Worm (Caenorhabditis elegans) whole organism, L4 larva: Measurements from ENCODE around the gene C08B6.5.

Experiments used
- F10B5.3 ChIP-seq: sonication (generic microtip); optimal IDR thresholded peaks from 2 replicates; lab custom pipeline; 2016; ENCODE audit warnings: mild to moderate bottlenecking, missing genetic modification characterization, missing compliant biosample characterization
- F26F4.8 ChIP-seq: fragments of 200-800 bp; sonication (Bioruptor generic); conservative IDR thresholded peaks from 2 replicates; pipeline ENCODE4 v1.3.6; 2022; ENCODE audit warnings: missing genetic modification characterization, missing compliant biosample characterization
- F49E8.2 ChIP-seq: sonication (generic microtip); optimal IDR thresholded peaks from 2 replicates; lab custom pipeline; 2016; ENCODE audit warnings: missing compliant biosample characterization, mild to moderate bottlenecking, missing genetic modification characterization, borderline replicate concordance
- T26A8.4 ChIP-seq: fragments of 200-800 bp; sonication (Bioruptor generic); IDR thresholded peaks from 2 replicates; pipeline ENCODE4 v1.3.6; 2022; ENCODE audit warnings: missing genetic modification characterization, missing compliant biosample characterization
- aly-2 ChIP-seq: sonication (generic microtip); optimal IDR thresholded peaks from 2 replicates; lab custom pipeline; 2018; ENCODE audit warnings: missing biosample characterization, missing genetic modification characterization
- arid-1 ChIP-seq: fragments of 200-800 bp; sonication (Bioruptor generic); conservative IDR thresholded peaks from 2 replicates; pipeline ENCODE4 v1.3.6; 2022; ENCODE audit warnings: missing genetic modification reagents, missing genetic modification characterization, missing compliant biosample characterization
- ceh-32 ChIP-seq: sonication (generic microtip); optimal IDR thresholded peaks from 2 replicates; lab custom pipeline; 2016; ENCODE audit warnings: mild to moderate bottlenecking, missing genetic modification characterization, missing compliant biosample characterization; ENCODE audit not compliant: poor library complexity
- ceh-62 ChIP-seq: sonication (generic microtip); optimal IDR thresholded peaks from 2 replicates; lab custom pipeline; 2017; ENCODE audit warnings: missing biosample characterization, missing genetic modification characterization
- daf-16 ChIP-seq, 3 experiments: sonication (generic microtip); optimal IDR thresholded peaks; 2 replicates each; lab custom pipeline; 2016 to 2017; ENCODE audit warnings: missing genetic modification characterization in 3 of 3, missing genetic modification reagents in 3 of 3, mild to moderate bottlenecking in 2 of 3, missing compliant biosample characterization in 2 of 3, missing biosample characterization in 1 of 3, moderate library complexity in 1 of 3
- daf-19 ChIP-seq: fragments of 200-800 bp; sonication (Bioruptor generic); conservative IDR thresholded peaks from 2 replicates; pipeline ENCODE4 v1.3.6; 2022; ENCODE audit warnings: missing genetic modification characterization, missing compliant biosample characterization
- dmd-6 ChIP-seq: fragments of 200-800 bp; sonication (Bioruptor generic); IDR thresholded peaks from 2 replicates; pipeline ENCODE4 v1.3.6; 2022; ENCODE audit warnings: missing genetic modification reagents, missing genetic modification characterization, missing compliant biosample characterization
- dmd-8 ChIP-seq: fragments of 200-800 bp; sonication (Bioruptor generic); IDR thresholded peaks from 2 replicates; pipeline ENCODE4 v1.3.6; 2022; ENCODE audit warnings: missing genetic modification characterization, missing compliant biosample characterization
- dve-1 ChIP-seq: sonication (generic microtip); optimal IDR thresholded peaks from 2 replicates; lab custom pipeline; 2017; ENCODE audit warnings: antibody characterized with exemption, mild to moderate bottlenecking, missing genetic modification characterization, missing compliant biosample characterization; ENCODE audit not compliant: insufficient read depth
- egl-43 ChIP-seq: fragments of 200-800 bp; sonication (Bioruptor generic); IDR thresholded peaks from 2 replicates; pipeline ENCODE4 v1.3.6; 2022; ENCODE audit warnings: missing genetic modification reagents, missing genetic modification characterization, missing compliant biosample characterization
- fkh-10 ChIP-seq: fragments of 150-350 bp; optimal IDR thresholded peaks from 2 replicates; lab custom pipeline; 2014; ENCODE audit warnings: missing biosample characterization, missing genetic modification reagents, missing genetic modification characterization
- fos-1 ChIP-seq: fragments of 150-350 bp; optimal IDR thresholded peaks from 2 replicates; lab custom pipeline; 2014; ENCODE audit warnings: missing biosample characterization, missing genetic modification characterization
- gei-8 ChIP-seq: fragments of 200-800 bp; sonication (Bioruptor generic); optimal IDR thresholded peaks from 2 replicates; lab custom pipeline; 2018; ENCODE audit warnings: mild to moderate bottlenecking, missing genetic modification characterization, missing compliant biosample characterization
- lin-13 ChIP-seq: fragments of 150-350 bp; optimal IDR thresholded peaks from 2 replicates; lab custom pipeline; 2014; ENCODE audit warnings: missing biosample characterization, missing genetic modification reagents, missing genetic modification characterization
- lsy-2 ChIP-seq, 2 experiments: fragments of 150-350 bp in 1 of 2; sonication (generic microtip) in 1 of 2; optimal IDR thresholded peaks; 2 replicates each; lab custom pipeline; 2014 to 2017; ENCODE audit warnings: missing biosample characterization in 2 of 2, missing genetic modification characterization in 2 of 2
- madf-5 ChIP-seq, 2 experiments: fragments of 200-800 bp; sonication (Bioruptor generic); IDR thresholded peaks; 2 replicates each; pipeline ENCODE4 v1.3.6; 2022; ENCODE audit warnings: missing compliant biosample characterization in 2 of 2, missing genetic modification characterization in 2 of 2
- mes-2 ChIP-seq: sonication (generic microtip); optimal IDR thresholded peaks from 2 replicates; lab custom pipeline; 2016; ENCODE audit warnings: missing genotype, mild to moderate bottlenecking, missing genetic modification characterization, missing compliant biosample characterization; ENCODE audit not compliant: poor library complexity, severe bottlenecking
- nhr-102 ChIP-seq: sonication (generic microtip); optimal IDR thresholded peaks from 2 replicates; lab custom pipeline; 2016; ENCODE audit warnings: mild to moderate bottlenecking, missing genetic modification characterization, moderate library complexity, missing compliant biosample characterization
- nhr-11 ChIP-seq: fragments of 150-350 bp; optimal IDR thresholded peaks from 2 replicates; lab custom pipeline; 2014; ENCODE audit warnings: missing biosample characterization, missing genetic modification characterization
- nhr-111 ChIP-seq: fragments of 200-800 bp; sonication (Bioruptor generic); optimal IDR thresholded peaks from 2 replicates; lab custom pipeline; 2018; ENCODE audit warnings: mild to moderate bottlenecking, missing genetic modification characterization, missing compliant biosample characterization
- nhr-25 ChIP-seq: sonication (generic microtip); optimal IDR thresholded peaks from 2 replicates; lab custom pipeline; 2017; ENCODE audit warnings: missing genetic modification characterization, mild to moderate bottlenecking, missing compliant biosample characterization, antibody characterized with exemption, moderate library complexity, borderline replicate concordance; ENCODE audit not compliant: insufficient read depth
- nhr-28 ChIP-seq: fragments of 150-350 bp; optimal IDR thresholded peaks from 2 replicates; lab custom pipeline; 2014; ENCODE audit warnings: missing biosample characterization, missing genetic modification characterization
- nhr-77 ChIP-seq: fragments of 150-350 bp; optimal IDR thresholded peaks from 2 replicates; lab custom pipeline; 2014; ENCODE audit warnings: missing biosample characterization, missing genetic modification characterization
- pqm-1 ChIP-seq: sonication (generic microtip); optimal IDR thresholded peaks from 2 replicates; lab custom pipeline; 2017; ENCODE audit warnings: missing biosample characterization, missing genetic modification characterization
- rbr-2 ChIP-seq: sonication (generic microtip); optimal IDR thresholded peaks from 2 replicates; lab custom pipeline; 2016; ENCODE audit warnings: missing genotype, missing genetic modification characterization, missing compliant biosample characterization
- sdz-12 ChIP-seq: fragments of 200-800 bp; sonication (Bioruptor generic); optimal IDR thresholded peaks from 2 replicates; lab custom pipeline; 2018; ENCODE audit warnings: mild to moderate bottlenecking, missing genetic modification characterization, missing compliant biosample characterization
- set-16 ChIP-seq: fragments of 200-800 bp; sonication (Bioruptor generic); IDR thresholded peaks from 2 replicates; pipeline ENCODE4 v1.3.6; 2022; ENCODE audit warnings: missing genetic modification reagents, missing genetic modification characterization, missing compliant biosample characterization
- spr-1 ChIP-seq: sonication (generic microtip); optimal IDR thresholded peaks from 2 replicates; lab custom pipeline; 2016; ENCODE audit warnings: mild to moderate bottlenecking, missing genetic modification characterization, missing compliant biosample characterization
- unc-130 ChIP-seq: sonication (generic microtip); optimal IDR thresholded peaks from 2 replicates; lab custom pipeline; 2016; ENCODE audit warnings: missing genetic modification reagents, missing genetic modification characterization, missing compliant biosample characterization
- unc-39 ChIP-seq: sonication (generic microtip); optimal IDR thresholded peaks from 2 replicates; lab custom pipeline; 2017; ENCODE audit warnings: missing biosample characterization, missing genetic modification characterization
- unc-62 ChIP-seq, 3 experiments: fragments of 150-350 bp in 1 of 3; sonication (generic microtip); optimal IDR thresholded peaks in 2 of 3; peaks in 1 of 3; 1 replicate in 1 of 3; 2 replicates in 2 of 3; lab custom pipeline; 2014 to 2017; ENCODE audit warnings: missing biosample characterization in 3 of 3, missing genetic modification characterization in 3 of 3, missing genetic modification reagents in 3 of 3, missing genotype in 1 of 3
- zip-2 ChIP-seq: fragments of 150-350 bp; optimal IDR thresholded peaks from 2 replicates; lab custom pipeline; 2014; ENCODE audit warnings: missing biosample characterization, missing genetic modification characterization
- ztf-7 ChIP-seq: fragments of 150-350 bp; optimal IDR thresholded peaks from 2 replicates; lab custom pipeline; 2014; ENCODE audit warnings: missing biosample characterization, missing genetic modification characterization

Gene C08B6.5

ce11 chrV:10078244-10078643 lies 39.3 kb upstream of the C08B6.5 start, which contains the start of gene R04B5.1:
R04B5.1 (minus strand) TSS chrV:10078344.
- TF ChIP-seq ztf-7 (tag; lab: Kevin White, UChicago) (no peak), pqm-1 (tag; lab: Kevin White, UChicago) (no peak), sdz-12 (GFP tag; lab: Kevin White, UChicago) (no peak), rbr-2 (tag; lab: Kevin White, UChicago) (no peak), F49E8.2 (tag; lab: Kevin White, UChicago) (no peak), daf-19 (GFP tag; lab: Robert Waterston, UW) (no peak)

- no peak for TF ChIP-seq mes-2 (tag; lab: Kevin White, UChicago)
- TF ChIP-seq set-16 (GFP tag; lab: Robert Waterston, UW), result no peak
- peak in 1 of 2 experiments; percentile 94 for TF ChIP-seq unc-62 (GFP tag; optimal IDR thresholded peaks at IDR 0.05 in 1 of 2; lab: Kevin White, UChicago)
- no peak for TF ChIP-seq unc-62 (tag; optimal IDR thresholded peaks at IDR 0.05; lab: Kevin White, UChicago)
These were observed 36.7 kb upstream of the C08B6.5 start for ce11 chrV:10080905-10081304.

ce11 chrV:10081636-10082035 lies 35.9 kb upstream of the C08B6.5 start, which contains the start of gene nhr-205:
nhr-205 (minus strand) TSS chrV:10081776.
- peak; percentile 89 for TF ChIP-seq nhr-28 (tag; lab: Kevin White, UChicago)
- TF ChIP-seq nhr-77 (tag; lab: Kevin White, UChicago), result peak; percentile 89
- TF ChIP-seq rbr-2 (tag; lab: Kevin White, UChicago), result no peak
- TF ChIP-seq arid-1 (GFP tag; lab: Robert Waterston, UW), result no peak
- TF ChIP-seq unc-130 (GFP tag; lab: Kevin White, UChicago), result no peak
- no peak for TF ChIP-seq egl-43 (GFP tag; lab: Robert Waterston, UW)
- no peak for TF ChIP-seq gei-8 (GFP tag; lab: Kevin White, UChicago)
- no peak for TF ChIP-seq dmd-8 (GFP tag; lab: Robert Waterston, UW)
- no peak for TF ChIP-seq ceh-32
- TF ChIP-seq, all 104 proteins: peak for 2

ce11 chrV:10083999-10084468 lies 33.5 kb upstream of the C08B6.5 start, which contains the start of gene nhr-12:
nhr-12 (minus strand) TSS chrV:10084049.
- peak; percentile 0 for TF ChIP-seq nhr-11
- TF ChIP-seq egl-43 (GFP tag; lab: Robert Waterston, UW), result no peak
- no peak for TF ChIP-seq sdz-12 (GFP tag; lab: Kevin White, UChicago)
- no peak for TF ChIP-seq fos-1 (tag; lab: Kevin White, UChicago)
- TF ChIP-seq arid-1 (GFP tag; lab: Robert Waterston, UW), result no peak
- TF ChIP-seq ceh-62 (tag; lab: Kevin White, UChicago), result no peak
- TF ChIP-seq unc-130 (GFP tag; lab: Kevin White, UChicago), result no peak
- TF ChIP-seq unc-62 (GFP tag; optimal IDR thresholded peaks at IDR 0.05 in 1 of 2; lab: Kevin White, UChicago), result peak in 1 of 2 experiments; percentile 10
- no peak for TF ChIP-seq unc-62 (tag; optimal IDR thresholded peaks at IDR 0.05; lab: Kevin White, UChicago)
- TF ChIP-seq F26F4.8 (GFP tag; lab: Robert Waterston, UW), result no peak
- no peak for TF ChIP-seq unc-39
- peak; percentile 65 for TF ChIP-seq dve-1 (tag; lab: Kevin White, UChicago)
- no peak for TF ChIP-seq nhr-25 (tag; lab: Kevin White, UChicago)
- peak; percentile 10 for TF ChIP-seq nhr-102
- TF ChIP-seq zip-2 (tag; lab: Kevin White, UChicago), result no peak
- no peak for TF ChIP-seq daf-16 (GFP tag; optimal IDR thresholded peaks at IDR 0.05; lab: Kevin White, UChicago)
- TF ChIP-seq daf-16 (tag; optimal IDR thresholded peaks at IDR 0.05; lab: Kevin White, UChicago), result peak; percentile 59
- no peak for TF ChIP-seq T26A8.4 (GFP tag; lab: Robert Waterston, UW)
- TF ChIP-seq dmd-6 (GFP tag; lab: Robert Waterston, UW), result 0 out of 2 replicates have a peak, but pooled peaks have one; percentile 22
- no peak for TF ChIP-seq madf-5 (GFP tag; IDR thresholded peaks at IDR 0.05; lab: Robert Waterston, UW)
- no peak for TF ChIP-seq spr-1
- peak; percentile 91 for TF ChIP-seq nhr-28 (tag; lab: Kevin White, UChicago)
- no peak for TF ChIP-seq lin-13 (GFP tag; lab: Kevin White, UChicago)
- TF ChIP-seq fkh-10 (GFP tag; lab: Kevin White, UChicago), result no peak
- TF ChIP-seq aly-2 (tag; lab: Kevin White, UChicago), result no peak
- no peak for TF ChIP-seq nhr-111 (GFP tag; lab: Kevin White, UChicago)
- TF ChIP-seq lsy-2 (tag; optimal IDR thresholded peaks at IDR 0.05; lab: Kevin White, UChicago), result no peak
- TF ChIP-seq F10B5.3 (tag; lab: Kevin White, UChicago), result no peak
